Fruit fly (Drosophila melanogaster) whole organism, embryonic: ENCODE measurements around the gene CG16789.

Experiments used
- Asciz ChIP-seq: fragments of 200-800 bp; sonication (Bioruptor generic); optimal IDR thresholded peaks from 2 replicates; lab custom pipeline; 2017; ENCODE audit warnings: missing biosample characterization, mild to moderate bottlenecking, missing genetic modification characterization, missing genetic modification reagents
- Blimp-1 ChIP-seq: fragments of 200-800 bp; sonication (Bioruptor generic); optimal IDR thresholded peaks from 3 replicates; lab custom pipeline; 2018; ENCODE audit warnings: missing biosample characterization, missing genetic modification characterization, mild to moderate bottlenecking, moderate library complexity, missing genetic modification reagents
- CG10209 ChIP-seq: fragments of 200-800 bp; sonication (Bioruptor generic); optimal IDR thresholded peaks from 3 replicates; lab custom pipeline; 2017; ENCODE audit warnings: missing biosample characterization, mild to moderate bottlenecking, missing genetic modification characterization, missing genetic modification reagents
- CG11093 ChIP-seq: fragments of 200-800 bp; sonication (Bioruptor generic); IDR thresholded peaks from 3 replicates; pipeline ENCODE4 v1.3.6; 2022; ENCODE audit warnings: missing biosample characterization, missing genetic modification characterization
- CG11247 ChIP-seq: fragments of 200-800 bp; sonication (Bioruptor generic); IDR thresholded peaks from 2 replicates; pipeline ENCODE4 v1.3.6; 2022; ENCODE audit warnings: missing biosample characterization, missing genetic modification characterization
- CG11695 ChIP-seq: fragments of 200-800 bp; sonication (Bioruptor generic); IDR thresholded peaks from 3 replicates; pipeline ENCODE4 v1.3.6; 2022; ENCODE audit warnings: missing biosample characterization, missing genetic modification characterization
- CG11723 ChIP-seq: fragments of 200-800 bp; sonication (Bioruptor generic); optimal IDR thresholded peaks from 2 replicates; lab custom pipeline; 2017; ENCODE audit warnings: missing biosample characterization, mild to moderate bottlenecking, missing genetic modification characterization
- CG12659 ChIP-seq: fragments of 200-800 bp; sonication (Bioruptor generic); optimal IDR thresholded peaks from 3 replicates; lab custom pipeline; 2017; ENCODE audit warnings: mild to moderate bottlenecking, missing biosample characterization, missing genetic modification reagents, missing genetic modification characterization
- CG14441 ChIP-seq: fragments of 200-800 bp; sonication (Bioruptor generic); IDR thresholded peaks from 2 replicates; pipeline ENCODE4 v1.3.6; 2022; ENCODE audit warnings: missing biosample characterization, missing genetic modification characterization
- CG15269 ChIP-seq: fragments of 200-800 bp; sonication (Bioruptor generic); optimal IDR thresholded peaks from 2 replicates; lab custom pipeline; 2018; ENCODE audit warnings: missing biosample characterization, mild to moderate bottlenecking, missing genetic modification characterization, moderate library complexity
- CG1603 ChIP-seq: fragments of 200-800 bp; sonication (Bioruptor generic); optimal IDR thresholded peaks from 2 replicates; lab custom pipeline; 2019; ENCODE audit warnings: missing biosample characterization, mild to moderate bottlenecking, missing genetic modification characterization, moderate library complexity
- CG17359 ChIP-seq: fragments of 200-800 bp; sonication (Bioruptor generic); optimal IDR thresholded peaks from 3 replicates; lab custom pipeline; 2018; ENCODE audit warnings: missing biosample characterization, mild to moderate bottlenecking, missing genetic modification characterization, moderate library complexity
- CG17568 ChIP-seq: fragments of 200-800 bp; sonication (Bioruptor generic); optimal IDR thresholded peaks from 2 replicates; lab custom pipeline; 2018; ENCODE audit warnings: missing biosample characterization, mild to moderate bottlenecking, missing genetic modification characterization, moderate library complexity
- CG17802 ChIP-seq: fragments of 200-800 bp; sonication (Bioruptor generic); optimal IDR thresholded peaks from 2 replicates; lab custom pipeline; 2018; ENCODE audit warnings: missing biosample characterization, mild to moderate bottlenecking, missing genetic modification characterization, moderate library complexity
- CG2875 ChIP-seq: fragments of 200-800 bp; sonication (Bioruptor generic); optimal IDR thresholded peaks from 2 replicates; lab custom pipeline; 2017; ENCODE audit warnings: missing biosample characterization, mild to moderate bottlenecking, missing genetic modification characterization, missing genetic modification reagents
- CG32767 ChIP-seq: fragments of 200-800 bp; sonication (Bioruptor generic); IDR thresholded peaks from 2 replicates; pipeline ENCODE4 v1.3.6; 2022; ENCODE audit warnings: missing biosample characterization, missing genetic modification characterization
- CG33213 ChIP-seq: fragments of 200-800 bp; sonication (Bioruptor generic); optimal IDR thresholded peaks from 3 replicates; lab custom pipeline; 2016; ENCODE audit warnings: missing biosample characterization, missing genetic modification characterization
- CG4328 ChIP-seq: fragments of 200-800 bp; sonication (Bioruptor generic); optimal IDR thresholded peaks from 3 replicates; lab custom pipeline; 2017; ENCODE audit warnings: missing biosample characterization, missing genetic modification reagents, missing genetic modification characterization
- CG4730 ChIP-seq: fragments of 200-800 bp; sonication (Bioruptor generic); IDR thresholded peaks from 2 replicates; pipeline ENCODE4 v1.3.6; 2022; ENCODE audit warnings: missing biosample characterization, missing genetic modification characterization
- CG6683 ChIP-seq: fragments of 200-800 bp; sonication (Bioruptor generic); optimal IDR thresholded peaks from 2 replicates; lab custom pipeline; 2017; ENCODE audit warnings: missing biosample characterization, mild to moderate bottlenecking, missing genetic modification characterization, missing genetic modification reagents
- CHES-1-like ChIP-seq: fragments of 200-800 bp; sonication (Bioruptor generic); optimal IDR thresholded peaks from 2 replicates; lab custom pipeline; 2016; ENCODE audit warnings: missing biosample characterization, missing genetic modification characterization
- CrebB ChIP-seq: fragments of 200-800 bp; sonication (Bioruptor generic); optimal IDR thresholded peaks from 3 replicates; lab custom pipeline; 2018; ENCODE audit warnings: missing biosample characterization, mild to moderate bottlenecking, missing genetic modification characterization
- D19A ChIP-seq: fragments of 200-800 bp; optimal IDR thresholded peaks from 3 replicates; lab custom pipeline; 2019; ENCODE audit warnings: missing biosample characterization, mild to moderate bottlenecking, missing genetic modification characterization, moderate library complexity
- Fer1 ChIP-seq: fragments of 200-800 bp; sonication (Bioruptor generic); optimal IDR thresholded peaks from 2 replicates; lab custom pipeline; 2017; ENCODE audit warnings: missing biosample characterization, mild to moderate bottlenecking, missing genetic modification characterization
- Mes4 ChIP-seq: fragments of 200-800 bp; sonication (Bioruptor generic); optimal IDR thresholded peaks from 2 replicates; lab custom pipeline; 2016; ENCODE audit warnings: missing biosample characterization, missing genetic modification characterization
- Six4 ChIP-seq: fragments of 200-800 bp; sonication (Bioruptor generic); optimal IDR thresholded peaks from 2 replicates; lab custom pipeline; 2016; ENCODE audit warnings: missing biosample characterization, missing genetic modification characterization
- ab ChIP-seq: fragments of 200-800 bp; sonication (Bioruptor generic); optimal IDR thresholded peaks from 2 replicates; lab custom pipeline; 2016; ENCODE audit warnings: missing biosample characterization, missing genetic modification characterization
- eve ChIP-seq, 2 experiments: fragments of >200 bp; optimal IDR thresholded peaks; 2 replicates each; lab custom pipeline; 2017; ENCODE audit warnings: missing biosample characterization in 2 of 2, missing genetic modification characterization in 2 of 2
- ftz-f1 ChIP-seq: fragments of 200-800 bp; sonication (Bioruptor generic); optimal IDR thresholded peaks from 2 replicates; lab custom pipeline; 2016; ENCODE audit warnings: missing biosample characterization, missing genetic modification characterization
- gem ChIP-seq: fragments of 200-800 bp; sonication (Bioruptor generic); optimal IDR thresholded peaks from 2 replicates; lab custom pipeline; 2019; ENCODE audit warnings: missing biosample characterization, mild to moderate bottlenecking, missing genetic modification characterization, moderate library complexity
- gsb ChIP-seq: fragments of 200-800 bp; sonication (Bioruptor generic); IDR thresholded peaks from 2 replicates; pipeline ENCODE4 v1.3.6; 2022; ENCODE audit warnings: missing biosample characterization, missing genetic modification characterization
- jing ChIP-seq: fragments of 200-800 bp; sonication (Bioruptor generic); optimal IDR thresholded peaks from 2 replicates; lab custom pipeline; 2018; ENCODE audit warnings: missing biosample characterization, mild to moderate bottlenecking, missing genetic modification characterization
- klu ChIP-seq: fragments of 200-800 bp; sonication (Bioruptor generic); IDR thresholded peaks from 2 replicates; pipeline ENCODE4 v1.3.6; 2022; ENCODE audit warnings: missing biosample characterization, missing genetic modification characterization
- mam ChIP-seq: fragments of 200-800 bp; sonication (Bioruptor generic); optimal IDR thresholded peaks from 3 replicates; lab custom pipeline; 2016; ENCODE audit warnings: missing biosample characterization, missing genetic modification characterization
- nerfin-1 ChIP-seq: fragments of 200-800 bp; sonication (Bioruptor generic); optimal IDR thresholded peaks from 3 replicates; lab custom pipeline; 2019; ENCODE audit warnings: missing biosample characterization, mild to moderate bottlenecking, missing genetic modification characterization, moderate library complexity
- nom ChIP-seq: fragments of 200-800 bp; sonication (Bioruptor generic); optimal IDR thresholded peaks from 2 replicates; lab custom pipeline; 2017; ENCODE audit warnings: missing biosample characterization, missing genetic modification characterization, mild to moderate bottlenecking, moderate library complexity, missing genetic modification reagents
- prd ChIP-seq, 3 experiments: fragments of >200 bp in 2 of 3; fragments of 200-800 bp in 1 of 3; sonication (Bioruptor generic) in 1 of 3; optimal IDR thresholded peaks in 2 of 3; IDR thresholded peaks in 1 of 3; 2 replicates in 2 of 3; 3 replicates in 1 of 3; pipeline versions ENCODE4 v1.3.6 to Lab custom; 2017 to 2022; ENCODE audit warnings: missing biosample characterization in 1 of 3, missing genetic modification characterization in 1 of 3
- ro ChIP-seq: fragments of 200-800 bp; sonication (Bioruptor generic); IDR thresholded peaks from 2 replicates; pipeline ENCODE4 v1.3.6; 2022; ENCODE audit warnings: missing biosample characterization, missing genetic modification characterization
- sd ChIP-seq: fragments of 200-800 bp; sonication (Bioruptor generic); optimal IDR thresholded peaks from 3 replicates; lab custom pipeline; 2018; ENCODE audit warnings: missing biosample characterization, mild to moderate bottlenecking, missing genetic modification characterization, moderate library complexity
- tap ChIP-seq: fragments of 200-800 bp; optimal IDR thresholded peaks from 3 replicates; lab custom pipeline; 2019; ENCODE audit warnings: missing biosample characterization, mild to moderate bottlenecking, missing genetic modification characterization, moderate library complexity
- yki ChIP-seq: fragments of >200 bp; optimal IDR thresholded peaks from 3 replicates; lab custom pipeline; 2018
- zen ChIP-seq: fragments of 200-800 bp; sonication (Bioruptor generic); optimal IDR thresholded peaks from 3 replicates; lab custom pipeline; 2018; ENCODE audit warnings: missing biosample characterization, mild to moderate bottlenecking, missing genetic modification characterization, moderate library complexity

CG16789 gene

DNA sequence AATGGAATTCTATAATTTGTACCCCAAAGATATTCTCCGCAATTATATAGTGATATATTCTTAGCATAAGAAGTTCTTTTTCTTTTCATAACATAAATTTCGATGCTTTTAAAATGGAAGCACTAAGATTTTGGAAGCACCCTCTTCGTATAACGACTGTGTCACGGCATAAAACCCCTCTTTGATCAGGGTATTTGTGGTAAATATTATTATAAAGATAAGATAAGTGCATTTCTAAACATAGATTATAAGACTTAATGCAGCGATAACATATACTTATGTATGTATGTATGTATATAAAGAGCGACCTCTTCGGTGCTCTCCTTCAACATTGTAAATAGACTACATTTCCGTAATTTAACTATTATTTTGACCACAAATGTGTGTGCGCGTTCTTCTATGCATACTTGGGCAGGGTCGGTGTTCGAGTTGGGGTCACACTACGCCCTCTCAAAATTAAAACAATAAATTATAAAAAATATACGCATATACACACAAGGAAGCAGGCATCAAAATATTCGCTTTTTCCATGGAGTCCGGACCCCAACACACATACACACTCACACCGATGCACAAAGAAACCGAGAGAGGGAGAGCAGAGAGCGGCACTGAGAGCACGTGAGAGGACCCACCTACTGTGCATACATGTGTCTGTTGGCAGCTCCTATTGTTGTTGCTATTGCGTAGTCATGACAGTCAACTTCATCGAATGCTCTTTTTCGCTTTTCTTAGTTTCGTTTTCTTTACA, 15.6 kb upstream of the CG16789 start (continued):
- TF ChIP-seq CG4328 (GFP tag; lab: Kevin White, UChicago) (no peak), CG1603 (no peak), CG15269 (tag; lab: Kevin White, UChicago) (peak; percentile 27), CG17802 (tag; lab: Kevin White, UChicago) (no peak), CG10209 (GFP tag; lab: Kevin White, UChicago) (no peak), gsb (no peak), Six4 (GFP tag; lab: Kevin White, UChicago) (no peak), ab (no peak), CG17359 (tag; lab: Kevin White, UChicago) (peak; percentile 17), CG32767 (no peak), CG11247 (GFP tag; lab: Robert Waterston, UW) (no peak), eve (GFP tag; optimal IDR thresholded peaks at IDR 0.05; lab: Kevin White, UChicago) (no peak), sd (tag; lab: Kevin White, UChicago) (peak; percentile 61), D19A (tag; lab: Kevin White, UChicago) (peak; percentile 63), CG6683 (GFP tag; lab: Kevin White, UChicago) (peak; percentile 19), CHES-1-like (GFP tag; lab: Kevin White, UChicago) (no peak), Mes4 (GFP tag; lab: Kevin White, UChicago) (no peak), zen (tag; lab: Kevin White, UChicago) (no peak), jing (GFP tag; lab: Kevin White, UChicago) (no peak), Blimp-1 (GFP tag; lab: Kevin White, UChicago) (peak; percentile 8), nom (peak; percentile 62), Fer1 (peak; percentile 26), klu (GFP tag; lab: Robert Waterston, UW) (no peak), ftz-f1 (no peak), ro (GFP tag; lab: Robert Waterston, UW) (no peak), CG11695 (GFP tag; lab: Robert Waterston, UW) (no peak), CG11093 (GFP tag; lab: Robert Waterston, UW) (no peak), CrebB (tag; lab: Kevin White, UChicago) (no peak), gem (tag; lab: Kevin White, UChicago) (no peak), yki (lab: Kevin White, UChicago) (peak; percentile 96), CG11723 (GFP tag; lab: Kevin White, UChicago) (no peak), CG12659 (GFP tag; lab: Kevin White, UChicago) (no peak), prd (optimal IDR thresholded peaks at IDR 0.05; lab: Kevin White, UChicago) (no peak), prd (GFP tag; IDR thresholded peaks at IDR 0.05; lab: Robert Waterston, UW) (no peak), CG4730 (GFP tag; lab: Robert Waterston, UW) (no peak), CG33213 (no peak), mam (GFP tag; lab: Kevin White, UChicago) (no peak), CG17568 (GFP tag; lab: Kevin White, UChicago) (peak; percentile 22), tap (peak; percentile 1), CG2875 (GFP tag; lab: Kevin White, UChicago) (peak; percentile 12), Asciz (peak; percentile 62), CG14441 (GFP tag; lab: Robert Waterston, UW) (no peak), nerfin-1 (tag; lab: Kevin White, UChicago) (peak; percentile 25)
